Worm (Caenorhabditis elegans): ENCODE measurements around the gene srj-23.

ce11 chrV:1454762-1455161, 3.3 kb downstream of the srj-23 start, which contains the start of gene chil-14:
- TF ChIP-seq lin-35 (GFP tag; optimal IDR thresholded peaks at IDR 0.05) (no peak), T07F8.4 (tag; optimal IDR thresholded peaks at IDR 0.05) (no peak), mcd-1 (GFP tag; IDR thresholded peaks at IDR 0.05) (no peak), sea-2 (GFP tag; IDR thresholded peaks at IDR 0.05) (no peak), aptf-3 (GFP tag; IDR thresholded peaks at IDR 0.05) (no peak), B0035.1 (tag; optimal IDR thresholded peaks at IDR 0.05) (no peak), ceh-91 (GFP tag; IDR thresholded peaks at IDR 0.05) (no peak), tlf-1 (GFP tag; optimal IDR thresholded peaks at IDR 0.05) (no peak), rpc-1 (optimal IDR thresholded peaks at IDR 0.05) (no peak), rpc-1 (tag; optimal IDR thresholded peaks at IDR 0.05) (no peak), ztf-25 (GFP tag; IDR thresholded peaks at IDR 0.05) (no peak), tbx-9 (tag; optimal IDR thresholded peaks at IDR 0.05; ENCODE audit: borderline replicate concordance) (no peak)
